Worm (Caenorhabditis elegans): ENCODE data around the gene sru-42.

DNA sequence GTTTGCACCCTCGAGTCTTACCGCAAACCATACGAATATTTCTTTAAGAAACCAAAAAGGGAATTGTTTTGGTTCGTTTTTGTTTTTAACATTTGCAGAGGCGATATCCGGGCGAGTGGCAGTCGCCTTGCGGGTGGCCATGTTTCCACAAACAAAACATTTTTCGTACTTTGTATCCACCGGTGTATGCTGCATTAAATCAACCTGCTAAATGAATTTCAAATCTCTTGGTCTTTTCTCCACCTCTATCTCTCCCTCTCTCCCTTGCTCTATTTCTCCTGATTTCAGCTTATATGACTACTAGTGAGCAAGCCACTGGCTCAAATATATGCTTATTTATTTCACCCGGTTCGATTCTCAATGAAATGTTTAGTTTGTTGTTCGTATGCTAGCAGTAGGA, 27.0 kb downstream of the sru-42 start, which contains the start of gene nhr-52:
- no peak for TF ChIP-seq egl-27 (tag; optimal IDR thresholded peaks at IDR 0.05)
- no peak for TF ChIP-seq lin-15B (tag; optimal IDR thresholded peaks at IDR 0.05)
- TF ChIP-seq zag-1 (tag; optimal IDR thresholded peaks at IDR 0.05) = no peak
- TF ChIP-seq elt-2 (tag; optimal IDR thresholded peaks at IDR 0.05) = no peak
- TF ChIP-seq nhr-23 (tag; optimal IDR thresholded peaks at IDR 0.05) = no peak
- TF ChIP-seq snpc-4 (tag; optimal IDR thresholded peaks at IDR 0.05) = no peak
- TF ChIP-seq nhr-237 (tag; optimal IDR thresholded peaks at IDR 0.05) = no peak
- no peak for TF ChIP-seq nhr-11 (tag; optimal IDR thresholded peaks at IDR 0.05)
